Fruit fly (Drosophila melanogaster) whole organism, prepupa: Measurements from ENCODE around the gene CG15891.

Experiments used
- Blimp-1 ChIP-seq: fragments of 200-800 bp; sonication (Bioruptor generic); optimal IDR thresholded peaks from 3 replicates; lab custom pipeline; 2017; ENCODE audit warnings: missing biosample characterization, missing genetic modification characterization, mild to moderate bottlenecking, moderate library complexity, missing genetic modification reagents
- CG10631 ChIP-seq: fragments of 200-800 bp; sonication (Bioruptor generic); optimal IDR thresholded peaks from 2 replicates; lab custom pipeline; 2016; ENCODE audit warnings: missing biosample characterization, missing genetic modification characterization
- CG10669 ChIP-seq: fragments of 200-800 bp; sonication (Bioruptor generic); optimal IDR thresholded peaks from 3 replicates; lab custom pipeline; 2018; ENCODE audit warnings: missing biosample characterization, mild to moderate bottlenecking, missing genetic modification characterization, moderate library complexity
- CG11294 ChIP-seq: fragments of 200-800 bp; sonication (Bioruptor generic); IDR thresholded peaks from 2 replicates; pipeline ENCODE4 v1.3.6; 2022; ENCODE audit warnings: missing biosample characterization, missing genetic modification characterization
- CG11762 ChIP-seq: fragments of 200-800 bp; sonication (Bioruptor generic); optimal IDR thresholded peaks from 3 replicates; lab custom pipeline; 2016; ENCODE audit warnings: missing biosample characterization, missing genetic modification characterization; ENCODE audit not compliant: insufficient read depth
- CG11902 ChIP-seq: fragments of 200-800 bp; sonication (Bioruptor generic); optimal IDR thresholded peaks from 3 replicates; lab custom pipeline; 2016; ENCODE audit warnings: missing biosample characterization, missing genetic modification characterization
- CG16779 ChIP-seq: fragments of 200-800 bp; sonication (Bioruptor generic); optimal IDR thresholded peaks from 3 replicates; lab custom pipeline; 2017; ENCODE audit warnings: missing biosample characterization, mild to moderate bottlenecking, missing genetic modification characterization
- CG3032 ChIP-seq: fragments of 200-800 bp; optimal IDR thresholded peaks from 2 replicates; lab custom pipeline; 2019; ENCODE audit warnings: missing biosample characterization, mild to moderate bottlenecking, missing genetic modification characterization, moderate library complexity
- CG31627 ChIP-seq: fragments of 200-800 bp; sonication (Bioruptor generic); optimal IDR thresholded peaks from 3 replicates; lab custom pipeline; 2016; ENCODE audit warnings: missing biosample characterization, missing genetic modification characterization
- CG32006 ChIP-seq: fragments of 200-800 bp; sonication (Bioruptor generic); optimal IDR thresholded peaks from 3 replicates; lab custom pipeline; 2017; ENCODE audit warnings: missing biosample characterization, mild to moderate bottlenecking, missing genetic modification characterization
- CG34406 ChIP-seq: fragments of 200-800 bp; sonication (Bioruptor generic); optimal IDR thresholded peaks from 3 replicates; lab custom pipeline; 2016; ENCODE audit warnings: missing biosample characterization, missing genetic modification characterization
- CG3919 ChIP-seq: fragments of 200-800 bp; sonication (Bioruptor generic); optimal IDR thresholded peaks from 3 replicates; lab custom pipeline; 2016; ENCODE audit warnings: missing biosample characterization, missing genetic modification characterization
- CG6163 ChIP-seq: fragments of 200-800 bp; sonication (Bioruptor generic); IDR thresholded peaks from 3 replicates; pipeline ENCODE4 v1.3.6; 2022; ENCODE audit warnings: missing biosample characterization, missing genetic modification characterization
- CG6276 ChIP-seq: fragments of 200-800 bp; sonication (Bioruptor generic); optimal IDR thresholded peaks from 2 replicates; lab custom pipeline; 2017; ENCODE audit warnings: missing biosample characterization, mild to moderate bottlenecking, missing genetic modification characterization
- CG6792 ChIP-seq: fragments of 200-800 bp; sonication (Bioruptor generic); optimal IDR thresholded peaks from 3 replicates; lab custom pipeline; 2016; ENCODE audit warnings: missing biosample characterization, missing genetic modification characterization
- CG6854 ChIP-seq: fragments of 200-800 bp; sonication (Bioruptor generic); optimal IDR thresholded peaks from 2 replicates; lab custom pipeline; 2017; ENCODE audit warnings: missing biosample characterization, mild to moderate bottlenecking, missing genetic modification characterization
- CG7368 ChIP-seq: fragments of 200-800 bp; sonication (Bioruptor generic); optimal IDR thresholded peaks from 3 replicates; lab custom pipeline; 2016; ENCODE audit warnings: missing biosample characterization, missing genetic modification characterization
- CG8119 ChIP-seq: fragments of 200-800 bp; sonication (Bioruptor generic); IDR thresholded peaks from 3 replicates; pipeline ENCODE4 v1.3.6; 2022; ENCODE audit warnings: missing biosample characterization, missing genetic modification characterization
- CG8319 ChIP-seq: fragments of 200-800 bp; sonication (Bioruptor generic); optimal IDR thresholded peaks from 3 replicates; lab custom pipeline; 2016; ENCODE audit warnings: missing biosample characterization, missing genetic modification characterization
- Eip75B ChIP-seq: fragments of 200-800 bp; sonication (Bioruptor generic); optimal IDR thresholded peaks from 3 replicates; lab custom pipeline; 2016; ENCODE audit warnings: missing biosample characterization, missing genetic modification characterization
- Eip78C ChIP-seq: fragments of 200-800 bp; sonication (Bioruptor generic); peaks from one replicate; lab custom pipeline; 2016; ENCODE audit warnings: missing biosample characterization, missing genetic modification characterization
- Ets96B ChIP-seq: fragments of 200-800 bp; optimal IDR thresholded peaks from 2 replicates; lab custom pipeline; 2019; ENCODE audit warnings: missing biosample characterization, mild to moderate bottlenecking, missing genetic modification characterization, moderate library complexity
- Gug ChIP-seq: fragments of 200-800 bp; sonication (Bioruptor generic); IDR thresholded peaks from 2 replicates; pipeline ENCODE4 v1.3.6; 2022; ENCODE audit warnings: missing biosample characterization, missing genetic modification characterization
- Hr39 ChIP-seq: fragments of 200-800 bp; sonication (Bioruptor generic); optimal IDR thresholded peaks from 2 replicates; lab custom pipeline; 2016; ENCODE audit warnings: missing biosample characterization, missing genetic modification characterization
- Hr4 ChIP-seq: fragments of 200-800 bp; sonication (Bioruptor generic); optimal IDR thresholded peaks from 3 replicates; lab custom pipeline; 2016; ENCODE audit warnings: missing biosample characterization, missing genetic modification characterization
- Lpt ChIP-seq: fragments of 200-800 bp; sonication (Bioruptor generic); optimal IDR thresholded peaks from 3 replicates; lab custom pipeline; 2016; ENCODE audit warnings: missing biosample characterization, missing genetic modification characterization
- Met ChIP-seq: fragments of 200-800 bp; sonication (Bioruptor generic); optimal IDR thresholded peaks from 3 replicates; lab custom pipeline; 2016; ENCODE audit warnings: missing biosample characterization, missing genetic modification characterization
- OdsH ChIP-seq: fragments of 200-800 bp; sonication (Bioruptor generic); optimal IDR thresholded peaks from 3 replicates; lab custom pipeline; 2016; ENCODE audit warnings: missing biosample characterization, missing genetic modification characterization
- Smox ChIP-seq: fragments of 200-800 bp; sonication (Bioruptor generic); optimal IDR thresholded peaks from 3 replicates; lab custom pipeline; 2016; ENCODE audit warnings: missing biosample characterization, missing genetic modification characterization
- Sox102F ChIP-seq: fragments of 200-800 bp; sonication (Bioruptor generic); optimal IDR thresholded peaks from 2 replicates; lab custom pipeline; 2016; ENCODE audit warnings: missing biosample characterization, mild to moderate bottlenecking, missing genetic modification characterization
- Sox14 ChIP-seq: fragments of 200-800 bp; sonication (Bioruptor generic); optimal IDR thresholded peaks from 3 replicates; lab custom pipeline; 2016; ENCODE audit warnings: missing biosample characterization, missing genetic modification characterization
- Sox15 ChIP-seq: fragments of 200-800 bp; sonication (Bioruptor generic); optimal IDR thresholded peaks from 3 replicates; lab custom pipeline; 2016; ENCODE audit warnings: missing biosample characterization, missing genetic modification characterization
- achi ChIP-seq: fragments of 200-800 bp; sonication (Bioruptor generic); optimal IDR thresholded peaks from 3 replicates; lab custom pipeline; 2016; ENCODE audit warnings: missing biosample characterization, missing genetic modification characterization
- acj6 ChIP-seq: fragments of 200-800 bp; sonication (Bioruptor generic); optimal IDR thresholded peaks from 3 replicates; lab custom pipeline; 2016; ENCODE audit warnings: missing biosample characterization, missing genetic modification characterization
- cyc ChIP-seq: fragments of 200-800 bp; sonication (Bioruptor generic); optimal IDR thresholded peaks from 3 replicates; lab custom pipeline; 2016; ENCODE audit warnings: missing biosample characterization, missing genetic modification characterization
- dac ChIP-seq: fragments of 200-800 bp; sonication (Bioruptor generic); optimal IDR thresholded peaks from 2 replicates; lab custom pipeline; 2017; ENCODE audit warnings: missing biosample characterization, mild to moderate bottlenecking, missing genetic modification characterization
- dsx ChIP-seq: fragments of 200-800 bp; optimal IDR thresholded peaks from 3 replicates; lab custom pipeline; 2019; ENCODE audit warnings: missing biosample characterization, mild to moderate bottlenecking, missing genetic modification characterization, moderate library complexity; ENCODE audit not compliant: poor library complexity, severe bottlenecking
- eg ChIP-seq: fragments of 200-800 bp; sonication (Bioruptor generic); IDR thresholded peaks from 3 replicates; pipeline ENCODE4 v1.3.6; 2022; ENCODE audit warnings: missing biosample characterization, missing genetic modification characterization
- esn ChIP-seq: fragments of 200-800 bp; sonication (Bioruptor generic); optimal IDR thresholded peaks from 2 replicates; lab custom pipeline; 2016; ENCODE audit warnings: missing biosample characterization, mild to moderate bottlenecking, missing genetic modification characterization, moderate library complexity
- fd59A ChIP-seq: fragments of 200-800 bp; sonication (Bioruptor generic); optimal IDR thresholded peaks from 2 replicates; lab custom pipeline; 2017; ENCODE audit warnings: missing biosample characterization, mild to moderate bottlenecking, missing genetic modification characterization, missing genetic modification reagents
- fkh ChIP-seq: fragments of 200-800 bp; sonication (Bioruptor generic); optimal IDR thresholded peaks from 3 replicates; lab custom pipeline; 2017; ENCODE audit warnings: missing biosample characterization, mild to moderate bottlenecking, missing genetic modification characterization, moderate library complexity
- net ChIP-seq: fragments of 200-800 bp; sonication (Bioruptor generic); optimal IDR thresholded peaks from 3 replicates; lab custom pipeline; 2016; ENCODE audit warnings: missing biosample characterization, missing genetic modification characterization
- pdm3 ChIP-seq: fragments of 200-800 bp; sonication (Bioruptor generic); optimal IDR thresholded peaks from 3 replicates; lab custom pipeline; 2016; ENCODE audit warnings: missing biosample characterization, missing genetic modification characterization
- spab ChIP-seq: fragments of 200-800 bp; sonication (Bioruptor generic); optimal IDR thresholded peaks from 2 replicates; lab custom pipeline; 2017; ENCODE audit warnings: missing biosample characterization, mild to moderate bottlenecking, missing genetic modification characterization, missing genetic modification reagents
- svp ChIP-seq: fragments of 200-800 bp; sonication (Bioruptor generic); peaks from one replicate; lab custom pipeline; 2016; ENCODE audit warnings: missing biosample characterization, missing genetic modification characterization
- topi ChIP-seq: fragments of 200-800 bp; sonication (Bioruptor generic); optimal IDR thresholded peaks from 3 replicates; lab custom pipeline; 2016; ENCODE audit warnings: missing biosample characterization, missing genetic modification characterization

The CG15891 gene

dm6 chrX:6310408-6310807 is 15.3 kb upstream of the CG15891 start (continued):
- no peak for TF ChIP-seq CG16779
- 0 out of 3 replicates have a peak, but pooled peaks have one; percentile 32 for TF ChIP-seq CG8119 (GFP tag; lab: Robert Waterston, UW)
- peak; percentile 11 for TF ChIP-seq CG6276 (GFP tag; lab: Kevin White, UChicago)
- TF ChIP-seq Sox14 (GFP tag; lab: Kevin White, UChicago) = no peak
- TF ChIP-seq fd59A (GFP tag; lab: Kevin White, UChicago) = no peak
- TF ChIP-seq CG8319 = no peak
- no peak for TF ChIP-seq Hr39 (GFP tag; lab: Kevin White, UChicago)
- TF ChIP-seq CG7368 = no peak
- no peak for TF ChIP-seq Lpt (GFP tag; lab: Kevin White, UChicago)
- TF ChIP-seq esn (GFP tag; lab: Kevin White, UChicago) = no peak
- TF ChIP-seq CG34406 = no peak
- TF ChIP-seq Gug (GFP tag; lab: Robert Waterston, UW) = 0 out of 2 replicates have a peak, but pooled peaks have one; percentile 16

DNA sequence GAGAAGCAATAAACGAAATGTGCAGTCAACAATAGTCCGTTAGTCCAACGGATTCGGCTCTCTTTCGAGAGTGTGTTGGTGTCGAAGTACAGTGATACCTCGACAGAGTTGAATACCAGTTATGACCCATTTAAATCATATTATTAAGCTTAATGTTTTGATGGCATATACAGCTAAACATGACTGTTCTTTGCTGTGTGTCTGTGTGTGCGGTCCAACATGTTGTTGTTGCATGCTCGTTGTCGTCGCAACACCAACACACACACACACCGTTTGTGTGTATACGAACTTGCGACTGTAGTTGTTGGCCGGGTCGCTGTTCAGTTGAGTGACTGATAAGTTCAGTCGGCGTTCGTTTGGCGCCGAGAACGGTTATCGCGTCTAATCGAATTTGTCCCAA is 13.7 kb upstream of the CG15891 start, which contains the start of gene CG15894:
Gene CG15894, plus strand, starts transcription at position 361 of the 400 bp plus-strand sequence.
- TF ChIP-seq topi (GFP tag; lab: Kevin White, UChicago) = no peak
- TF ChIP-seq Sox14 (GFP tag; lab: Kevin White, UChicago) = no peak
- TF ChIP-seq pdm3 (GFP tag; lab: Kevin White, UChicago) = peak; percentile 15
- TF ChIP-seq CG31627 (GFP tag; lab: Kevin White, UChicago) = no peak
- TF ChIP-seq Gug (GFP tag; lab: Robert Waterston, UW) = no peak
- peak; percentile 36; the same call in 1 of the 3 replicates for TF ChIP-seq eg (GFP tag; lab: Robert Waterston, UW)
- TF ChIP-seq spab (GFP tag; lab: Kevin White, UChicago) = no peak
- no peak for TF ChIP-seq CG10669 (GFP tag; lab: Kevin White, UChicago)
- peak; percentile 21 for TF ChIP-seq esn (GFP tag; lab: Kevin White, UChicago)
- peak; percentile 22 for TF ChIP-seq CG3919 (GFP tag; lab: Kevin White, UChicago)
- TF ChIP-seq CG32006 (GFP tag; lab: Kevin White, UChicago) = peak; percentile 32
- TF ChIP-seq Eip75B = no peak
- TF ChIP-seq CG6854 (GFP tag; lab: Kevin White, UChicago) = no peak
- TF ChIP-seq CG6163 = 0 out of 3 replicates have a peak, but pooled peaks have one; percentile 44
- TF ChIP-seq svp (GFP tag; lab: Kevin White, UChicago) = peak; percentile 39
- TF ChIP-seq CG16779 = no peak
- peak; percentile 0 for TF ChIP-seq Hr4
- no peak for TF ChIP-seq Blimp-1
- TF ChIP-seq Eip78C (GFP tag; lab: Kevin White, UChicago) = peak; percentile 73
- TF ChIP-seq Met (GFP tag; lab: Kevin White, UChicago) = peak; percentile 28
- TF ChIP-seq Sox15 = no peak
- peak; percentile 3 for TF ChIP-seq Hr39 (GFP tag; lab: Kevin White, UChicago)
- no peak for TF ChIP-seq CG8119 (GFP tag; lab: Robert Waterston, UW)
- TF ChIP-seq Ets96B (tag; lab: Kevin White, UChicago) = no peak
- no peak for TF ChIP-seq CG11902 (GFP tag; lab: Kevin White, UChicago)
- no peak for TF ChIP-seq achi
- TF ChIP-seq Sox102F (GFP tag; lab: Kevin White, UChicago) = peak; percentile 15

DNA sequence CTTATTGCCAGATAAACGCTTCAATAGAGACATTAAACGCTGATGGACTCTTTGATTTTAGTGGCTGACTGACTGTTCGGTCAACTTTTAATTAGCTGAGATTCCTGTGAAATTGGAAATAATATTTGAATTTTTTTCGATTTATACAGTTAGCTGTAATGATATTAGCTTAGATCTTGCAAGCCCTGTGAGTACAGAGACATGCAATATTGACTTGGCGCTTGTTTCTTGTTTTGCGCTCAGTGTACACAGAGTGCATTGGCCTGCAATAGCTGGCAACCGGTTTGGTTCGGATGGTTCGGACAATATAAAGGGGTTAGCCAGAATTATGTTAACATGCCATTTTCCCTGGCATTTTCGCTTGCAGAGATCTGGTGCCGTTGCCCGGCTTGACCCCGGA is 10.2 kb upstream of the CG15891 start:
- peak; percentile 25 for TF ChIP-seq CG6792 (GFP tag; lab: Kevin White, UChicago)
- TF ChIP-seq topi (GFP tag; lab: Kevin White, UChicago) = peak; percentile 52
- no peak for TF ChIP-seq Gug (GFP tag; lab: Robert Waterston, UW)
- TF ChIP-seq CG7368 = no peak
- no peak for TF ChIP-seq CG11762
- TF ChIP-seq achi = peak; percentile 36
- TF ChIP-seq Ets96B (tag; lab: Kevin White, UChicago) = no peak
- TF ChIP-seq CG6163 = peak; percentile 26; the same call in 1 of the 3 replicates
- TF ChIP-seq CG16779 = no peak
- TF ChIP-seq cyc (GFP tag; lab: Kevin White, UChicago) = peak; percentile 38
- peak; percentile 36 for TF ChIP-seq net (GFP tag; lab: Kevin White, UChicago)
- peak; percentile 51 for TF ChIP-seq Lpt (GFP tag; lab: Kevin White, UChicago)
- TF ChIP-seq OdsH (GFP tag; lab: Kevin White, UChicago) = peak; percentile 54
- TF ChIP-seq fkh (GFP tag; lab: Kevin White, UChicago) = no peak
- no peak for TF ChIP-seq dsx (GFP tag; lab: Kevin White, UChicago)
- TF ChIP-seq dac (GFP tag; lab: Kevin White, UChicago) = no peak
- TF ChIP-seq Smox (GFP tag; lab: Kevin White, UChicago) = peak; percentile 41
- TF ChIP-seq CG31627 (GFP tag; lab: Kevin White, UChicago) = peak; percentile 26
- TF ChIP-seq acj6 (GFP tag; lab: Kevin White, UChicago) = peak; percentile 26
- TF ChIP-seq CG10631 (GFP tag; lab: Kevin White, UChicago) = peak; percentile 25
- peak; percentile 13 for TF ChIP-seq CG34406
- no peak for TF ChIP-seq CG3032 (tag; lab: Kevin White, UChicago)
- TF ChIP-seq CG11294 (GFP tag; lab: Robert Waterston, UW) = no peak
- TF ChIP-seq spab (GFP tag; lab: Kevin White, UChicago) = no peak
- peak; percentile 42 for TF ChIP-seq Eip75B
- 0 out of 3 replicates have a peak, but pooled peaks have one; percentile 9 for TF ChIP-seq eg (GFP tag; lab: Robert Waterston, UW)
